Worm (Caenorhabditis elegans) whole organism, L3 larva: Measurements from ENCODE around the gene cnc-1.

Experiments used
- ceh-16 ChIP-seq: sonication (generic microtip); optimal IDR thresholded peaks from 2 replicates; lab custom pipeline; 2017; ENCODE audit warnings: missing biosample characterization, missing genetic modification characterization
- ceh-82 ChIP-seq: fragments of 150-350 bp; optimal IDR thresholded peaks from 2 replicates; lab custom pipeline; 2014; ENCODE audit warnings: missing biosample characterization, missing genetic modification characterization
- ceh-9 ChIP-seq: sonication (generic microtip); optimal IDR thresholded peaks from 2 replicates; lab custom pipeline; 2018; ENCODE audit warnings: missing biosample characterization, missing genetic modification characterization
- elt-2 ChIP-seq: sonication (generic microtip); optimal IDR thresholded peaks from 2 replicates; lab custom pipeline; 2016; ENCODE audit warnings: missing genetic modification reagents, mild to moderate bottlenecking, missing genetic modification characterization, missing compliant biosample characterization
- hmg-11 ChIP-seq: sonication (generic microtip); optimal IDR thresholded peaks from 2 replicates; lab custom pipeline; 2016; ENCODE audit warnings: missing genetic modification characterization, missing compliant biosample characterization
- jun-1 ChIP-seq: fragments of 150-350 bp; optimal IDR thresholded peaks from 2 replicates; lab custom pipeline; 2014; ENCODE audit warnings: missing biosample characterization, missing genetic modification reagents, missing genetic modification characterization
- lin-39 ChIP-seq: fragments of 150-350 bp; optimal IDR thresholded peaks from 2 replicates; lab custom pipeline; 2018; ENCODE audit warnings: missing biosample characterization, missing genetic modification reagents, missing genetic modification characterization
- nhr-11 ChIP-seq: fragments of 150-350 bp; optimal IDR thresholded peaks from 2 replicates; lab custom pipeline; 2014; ENCODE audit warnings: missing biosample characterization, missing genetic modification characterization
- nhr-23 ChIP-seq: fragments of 150-350 bp; optimal IDR thresholded peaks from 2 replicates; lab custom pipeline; 2014; ENCODE audit warnings: missing biosample characterization, missing genetic modification reagents, missing genetic modification characterization
- nhr-28 ChIP-seq: fragments of 150-350 bp; optimal IDR thresholded peaks from 2 replicates; lab custom pipeline; 2014; ENCODE audit warnings: missing biosample characterization, missing genetic modification characterization
- nhr-76 ChIP-seq: fragments of 150-350 bp; sonication (generic microtip); optimal IDR thresholded peaks from 5 replicates; lab custom pipeline; 2014; ENCODE audit warnings: missing biosample characterization, missing genetic modification characterization
- pha-4 ChIP-seq: fragments of 150-350 bp; optimal IDR thresholded peaks from 2 replicates; lab custom pipeline; 2014; ENCODE audit warnings: missing biosample characterization, missing genetic modification reagents, missing genetic modification characterization
- sea-2 ChIP-seq: fragments of 150-350 bp; sonication (generic microtip); optimal IDR thresholded peaks from 4 replicates; lab custom pipeline; 2014; ENCODE audit warnings: missing biosample characterization, missing genetic modification reagents, missing genetic modification characterization
- snpc-4 ChIP-seq: fragments of 150-350 bp; optimal IDR thresholded peaks from 2 replicates; lab custom pipeline; 2014; ENCODE audit warnings: missing biosample characterization, missing genetic modification characterization

ce11 chrV:1432500-1433418, 11.3 kb downstream of the cnc-1 start:
- TF ChIP-seq pha-4 (tag; lab: Kevin White, UChicago) (no peak), nhr-11 (tag; lab: Kevin White, UChicago) (no peak), lin-39 (no peak), nhr-76 (tag; lab: Kevin White, UChicago) (no peak), jun-1 (tag; lab: Kevin White, UChicago) (no peak), ceh-82 (no peak), snpc-4 (tag; lab: Kevin White, UChicago) (no peak), elt-2 (peak; percentile 69), nhr-23 (tag; lab: Kevin White, UChicago) (no peak), hmg-11 (tag; lab: Kevin White, UChicago) (no peak), ceh-16 (tag; lab: Kevin White, UChicago) (no peak), sea-2 (GFP tag; lab: Kevin White, UChicago) (no peak), nhr-28 (tag; lab: Kevin White, UChicago) (no peak), ceh-9 (tag; lab: Kevin White, UChicago) (no peak)
